Worm (Caenorhabditis elegans) whole organism, L3 larva: ENCODE measurements around the gene C05E11.3.

Experiments
- R02D3.7 ChIP-seq: fragments of 150-350 bp; optimal IDR thresholded peaks from 2 replicates; lab custom pipeline; 2014; ENCODE audit warnings: missing biosample characterization, missing genetic modification characterization
- aly-2 ChIP-seq: fragments of 150-350 bp; optimal IDR thresholded peaks from 2 replicates; lab custom pipeline; 2014; ENCODE audit warnings: missing biosample characterization, missing genetic modification characterization
- ceh-28 ChIP-seq: fragments of 150-350 bp; optimal IDR thresholded peaks from 2 replicates; lab custom pipeline; 2014; ENCODE audit warnings: missing biosample characterization, missing genetic modification reagents, missing genetic modification characterization
- mdl-1 ChIP-seq: fragments of 150-350 bp; optimal IDR thresholded peaks from 2 replicates; lab custom pipeline; 2014; ENCODE audit warnings: missing biosample characterization, missing genetic modification characterization
- nhr-237 ChIP-seq: fragments of 150-350 bp; optimal IDR thresholded peaks from 2 replicates; lab custom pipeline; 2014; ENCODE audit warnings: missing biosample characterization, missing genetic modification characterization
- skn-1 ChIP-seq: fragments of 150-350 bp; optimal IDR thresholded peaks from 2 replicates; lab custom pipeline; 2014; ENCODE audit warnings: missing biosample characterization, missing genetic modification characterization
- unc-62 ChIP-seq: fragments of 150-350 bp; sonication (generic microtip); optimal IDR thresholded peaks from 4 replicates; lab custom pipeline; 2014; ENCODE audit warnings: missing biosample characterization, missing genetic modification reagents, missing genetic modification characterization

DNA sequence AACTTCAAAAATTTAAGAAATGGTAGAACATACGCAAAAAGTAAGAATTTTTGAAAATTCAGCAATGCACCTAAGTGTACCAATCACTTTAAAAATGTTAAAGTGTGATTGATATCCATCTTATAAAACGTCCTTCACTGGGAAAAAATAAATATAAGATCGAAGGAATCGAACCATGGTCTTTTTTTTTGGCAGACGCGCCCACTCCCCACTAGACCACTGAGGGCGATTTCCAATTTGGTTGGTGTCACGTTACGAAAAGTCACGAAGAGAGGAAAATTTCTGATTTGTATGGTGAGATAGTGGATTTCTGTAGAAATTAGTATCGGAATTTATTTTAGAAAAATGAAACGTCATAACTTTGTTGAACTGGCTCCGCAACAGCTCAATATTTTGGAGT, 29.3 kb downstream of the C05E11.3 start:
- TF ChIP-seq mdl-1 (tag; lab: Kevin White, UChicago) (no peak), nhr-237 (no peak), ceh-28 (tag; lab: Kevin White, UChicago) (no peak), R02D3.7 (tag; lab: Kevin White, UChicago) (no peak), unc-62 (no peak), aly-2 (tag; lab: Kevin White, UChicago) (no peak), skn-1 (tag; lab: Kevin White, UChicago) (no peak)
